Worm (Caenorhabditis elegans) whole organism, L1 larva: ENCODE data around the gene F20C5.5.

ENCODE experiments used
- aly-2 ChIP-seq: fragments of 150-350 bp; optimal IDR thresholded peaks from 2 replicates; lab custom pipeline; 2014; ENCODE audit warnings: missing biosample characterization, missing genetic modification characterization
- ets-5 ChIP-seq: fragments of 200-800 bp; sonication (Bioruptor generic); IDR thresholded peaks from 2 replicates; pipeline ENCODE4 v1.3.6; 2022; ENCODE audit warnings: missing genetic modification characterization, missing compliant biosample characterization
- irx-1 ChIP-seq: sonication (generic microtip); optimal IDR thresholded peaks from 2 replicates; lab custom pipeline; 2016; ENCODE audit warnings: missing genetic modification characterization, missing compliant biosample characterization
- isw-1 ChIP-seq: fragments of 200-800 bp; sonication (Bioruptor generic); IDR thresholded peaks from 2 replicates; pipeline ENCODE4 v1.3.6; 2022; ENCODE audit warnings: missing genetic modification characterization, missing compliant biosample characterization
- lir-3 ChIP-seq: sonication (generic microtip); optimal IDR thresholded peaks from 2 replicates; lab custom pipeline; 2016; ENCODE audit warnings: mild to moderate bottlenecking, missing genetic modification characterization, moderate library complexity, missing compliant biosample characterization; ENCODE audit not compliant: poor library complexity
- pax-3 ChIP-seq: fragments of 200-800 bp; sonication (Bioruptor generic); optimal IDR thresholded peaks from 2 replicates; lab custom pipeline; 2018; ENCODE audit warnings: mild to moderate bottlenecking, missing genetic modification characterization, moderate library complexity, missing compliant biosample characterization

ce11 chrIV:8729636-8730035 lies 39.8 kb downstream of the F20C5.5 start:
- no peak for TF ChIP-seq pax-3 (tag; lab: Kevin White, UChicago)
- no peak for TF ChIP-seq aly-2 (tag; lab: Kevin White, UChicago)
- no peak for TF ChIP-seq ets-5 (GFP tag; lab: Robert Waterston, UW)
- no peak for TF ChIP-seq isw-1
- no peak for TF ChIP-seq irx-1 (tag; lab: Kevin White, UChicago)
- TF ChIP-seq lir-3 (tag; lab: Kevin White, UChicago), result no peak
